Worm (Caenorhabditis elegans) whole organism, L3 larva: ENCODE measurements around the gene ccdc-149.

Source experiments
- R02D3.7 ChIP-seq: fragments of 150-350 bp; optimal IDR thresholded peaks from 2 replicates; lab custom pipeline; 2014; ENCODE audit warnings: missing biosample characterization, missing genetic modification characterization
- ZK546.5 ChIP-seq: sonication (generic microtip); optimal IDR thresholded peaks from 2 replicates; lab custom pipeline; 2017; ENCODE audit warnings: missing biosample characterization, missing genetic modification characterization
- aly-2 ChIP-seq: fragments of 150-350 bp; optimal IDR thresholded peaks from 2 replicates; lab custom pipeline; 2014; ENCODE audit warnings: missing biosample characterization, missing genetic modification characterization
- ama-1 ChIP-seq: fragments of 150-350 bp; optimal IDR thresholded peaks from 2 replicates; lab custom pipeline; 2018
- ceh-16 ChIP-seq: sonication (generic microtip); optimal IDR thresholded peaks from 2 replicates; lab custom pipeline; 2017; ENCODE audit warnings: missing biosample characterization, missing genetic modification characterization
- ceh-28 ChIP-seq: fragments of 150-350 bp; optimal IDR thresholded peaks from 2 replicates; lab custom pipeline; 2014; ENCODE audit warnings: missing biosample characterization, missing genetic modification reagents, missing genetic modification characterization
- ceh-82 ChIP-seq: fragments of 150-350 bp; optimal IDR thresholded peaks from 2 replicates; lab custom pipeline; 2014; ENCODE audit warnings: missing biosample characterization, missing genetic modification characterization
- ceh-9 ChIP-seq: sonication (generic microtip); optimal IDR thresholded peaks from 2 replicates; lab custom pipeline; 2018; ENCODE audit warnings: missing biosample characterization, missing genetic modification characterization
- daf-12 ChIP-seq: fragments of 150-350 bp; optimal IDR thresholded peaks from 2 replicates; lab custom pipeline; 2014; ENCODE audit warnings: missing biosample characterization, missing genetic modification reagents, missing genetic modification characterization
- egl-27 ChIP-seq: sonication (generic microtip); optimal IDR thresholded peaks from 4 replicates; lab custom pipeline; 2017; ENCODE audit warnings: missing biosample characterization, missing genetic modification reagents, missing genetic modification characterization
- egl-5 ChIP-seq: fragments of 150-350 bp; optimal IDR thresholded peaks from 2 replicates; lab custom pipeline; 2017; ENCODE audit warnings: missing biosample characterization, missing genetic modification reagents, missing genetic modification characterization, inconsistent platforms
- elt-1 ChIP-seq: fragments of 150-350 bp; optimal IDR thresholded peaks from 2 replicates; lab custom pipeline; 2014; ENCODE audit warnings: missing biosample characterization, missing genetic modification characterization
- elt-2 ChIP-seq: sonication (generic microtip); optimal IDR thresholded peaks from 2 replicates; lab custom pipeline; 2016; ENCODE audit warnings: missing genetic modification reagents, mild to moderate bottlenecking, missing genetic modification characterization, missing compliant biosample characterization
- elt-3 ChIP-seq, 3 experiments: fragments of 150-350 bp in 1 of 3; sonication (generic microtip) in 2 of 3; optimal IDR thresholded peaks; 2 replicates in 2 of 3; 4 replicates in 1 of 3; lab custom pipeline; 2014 to 2017; ENCODE audit warnings: missing biosample characterization in 3 of 3, missing genetic modification characterization in 3 of 3
- eor-1 ChIP-seq, 2 experiments: fragments of 150-350 bp; optimal IDR thresholded peaks; 2 replicates each; lab custom pipeline; 2014 to 2018; ENCODE audit warnings: missing biosample characterization in 2 of 2, missing genetic modification characterization in 2 of 2
- fkh-10 ChIP-seq: sonication (generic microtip); optimal IDR thresholded peaks from 2 replicates; lab custom pipeline; 2017; ENCODE audit warnings: missing biosample characterization, missing genetic modification reagents, missing genetic modification characterization
- fkh-2 ChIP-seq: fragments of 150-350 bp; optimal IDR thresholded peaks from 2 replicates; lab custom pipeline; 2014; ENCODE audit warnings: missing biosample characterization, missing genetic modification reagents, missing genetic modification characterization
- fos-1 ChIP-seq: fragments of 150-350 bp; optimal IDR thresholded peaks from 2 replicates; lab custom pipeline; 2014; ENCODE audit warnings: missing biosample characterization, missing genetic modification characterization
- hmg-11 ChIP-seq: sonication (generic microtip); optimal IDR thresholded peaks from 2 replicates; lab custom pipeline; 2016; ENCODE audit warnings: missing genetic modification characterization, missing compliant biosample characterization
- jun-1 ChIP-seq: fragments of 150-350 bp; optimal IDR thresholded peaks from 2 replicates; lab custom pipeline; 2014; ENCODE audit warnings: missing biosample characterization, missing genetic modification reagents, missing genetic modification characterization
- lin-15B ChIP-seq: fragments of 150-350 bp; optimal IDR thresholded peaks from 2 replicates; lab custom pipeline; 2014; ENCODE audit warnings: missing biosample characterization, missing genetic modification characterization
- lin-39 ChIP-seq: fragments of 150-350 bp; optimal IDR thresholded peaks from 2 replicates; lab custom pipeline; 2018; ENCODE audit warnings: missing biosample characterization, missing genetic modification reagents, missing genetic modification characterization
- lsy-12 ChIP-seq: sonication (generic microtip); optimal IDR thresholded peaks from 2 replicates; lab custom pipeline; 2016; ENCODE audit warnings: mild to moderate bottlenecking, missing genetic modification characterization, missing compliant biosample characterization
- mdl-1 ChIP-seq: fragments of 150-350 bp; optimal IDR thresholded peaks from 2 replicates; lab custom pipeline; 2014; ENCODE audit warnings: missing biosample characterization, missing genetic modification characterization
- mml-1 ChIP-seq: fragments of 150-350 bp; sonication (generic microtip); optimal IDR thresholded peaks from 3 replicates; lab custom pipeline; 2014; ENCODE audit warnings: missing biosample characterization, missing genetic modification characterization
- nfya-1 ChIP-seq: sonication (generic microtip); optimal IDR thresholded peaks from 2 replicates; lab custom pipeline; 2017; ENCODE audit warnings: missing genetic modification characterization, mild to moderate bottlenecking, missing compliant biosample characterization, antibody characterized with exemption, moderate library complexity; ENCODE audit not compliant: insufficient read depth
- nhr-11 ChIP-seq: fragments of 150-350 bp; optimal IDR thresholded peaks from 2 replicates; lab custom pipeline; 2014; ENCODE audit warnings: missing biosample characterization, missing genetic modification characterization
- nhr-12 ChIP-seq: fragments of 150-350 bp; optimal IDR thresholded peaks from 2 replicates; lab custom pipeline; 2014; ENCODE audit warnings: missing biosample characterization, missing genetic modification characterization
- nhr-23 ChIP-seq: fragments of 150-350 bp; optimal IDR thresholded peaks from 2 replicates; lab custom pipeline; 2014; ENCODE audit warnings: missing biosample characterization, missing genetic modification reagents, missing genetic modification characterization
- nhr-237 ChIP-seq: fragments of 150-350 bp; optimal IDR thresholded peaks from 2 replicates; lab custom pipeline; 2014; ENCODE audit warnings: missing biosample characterization, missing genetic modification characterization
- nhr-25 ChIP-seq: sonication (generic microtip); optimal IDR thresholded peaks from 2 replicates; lab custom pipeline; 2017; ENCODE audit warnings: missing biosample characterization, missing genetic modification characterization
- nhr-28 ChIP-seq: fragments of 150-350 bp; optimal IDR thresholded peaks from 2 replicates; lab custom pipeline; 2014; ENCODE audit warnings: missing biosample characterization, missing genetic modification characterization
- nhr-67 ChIP-seq: fragments of 150-350 bp; optimal IDR thresholded peaks from 2 replicates; lab custom pipeline; 2014; ENCODE audit warnings: missing biosample characterization, missing genetic modification characterization
- nhr-76 ChIP-seq: fragments of 150-350 bp; sonication (generic microtip); optimal IDR thresholded peaks from 5 replicates; lab custom pipeline; 2014; ENCODE audit warnings: missing biosample characterization, missing genetic modification characterization
- nhr-77 ChIP-seq: fragments of 150-350 bp; optimal IDR thresholded peaks from 2 replicates; lab custom pipeline; 2014; ENCODE audit warnings: missing biosample characterization, missing genetic modification characterization
- pha-4 ChIP-seq: fragments of 150-350 bp; optimal IDR thresholded peaks from 2 replicates; lab custom pipeline; 2014; ENCODE audit warnings: missing biosample characterization, missing genetic modification reagents, missing genetic modification characterization
- pqm-1 ChIP-seq: fragments of 150-350 bp; optimal IDR thresholded peaks from 2 replicates; lab custom pipeline; 2017; ENCODE audit warnings: missing biosample characterization, missing genetic modification characterization, inconsistent platforms
- sea-2 ChIP-seq: fragments of 150-350 bp; sonication (generic microtip); optimal IDR thresholded peaks from 4 replicates; lab custom pipeline; 2014; ENCODE audit warnings: missing biosample characterization, missing genetic modification reagents, missing genetic modification characterization
- skn-1 ChIP-seq: fragments of 150-350 bp; optimal IDR thresholded peaks from 2 replicates; lab custom pipeline; 2014; ENCODE audit warnings: missing biosample characterization, missing genetic modification characterization
- snpc-4 ChIP-seq: fragments of 150-350 bp; optimal IDR thresholded peaks from 2 replicates; lab custom pipeline; 2014; ENCODE audit warnings: missing biosample characterization, missing genetic modification characterization
- tbx-2 ChIP-seq: sonication (generic microtip); optimal IDR thresholded peaks from 2 replicates; lab custom pipeline; 2016; ENCODE audit warnings: mild to moderate bottlenecking, missing genetic modification characterization, missing compliant biosample characterization
- unc-62 ChIP-seq: fragments of 150-350 bp; sonication (generic microtip); optimal IDR thresholded peaks from 4 replicates; lab custom pipeline; 2014; ENCODE audit warnings: missing biosample characterization, missing genetic modification reagents, missing genetic modification characterization
- zag-1 ChIP-seq: fragments of 150-350 bp; optimal IDR thresholded peaks from 2 replicates; lab custom pipeline; 2014; ENCODE audit warnings: missing biosample characterization, missing genetic modification characterization
- ztf-11 ChIP-seq: fragments of 150-350 bp; optimal IDR thresholded peaks from 2 replicates; lab custom pipeline; 2014; ENCODE audit warnings: missing biosample characterization, missing genetic modification characterization
- ztf-4 ChIP-seq: fragments of 150-350 bp; optimal IDR thresholded peaks from 2 replicates; lab custom pipeline; 2014; ENCODE audit warnings: missing biosample characterization, missing genetic modification characterization

Gene ccdc-149

DNA sequence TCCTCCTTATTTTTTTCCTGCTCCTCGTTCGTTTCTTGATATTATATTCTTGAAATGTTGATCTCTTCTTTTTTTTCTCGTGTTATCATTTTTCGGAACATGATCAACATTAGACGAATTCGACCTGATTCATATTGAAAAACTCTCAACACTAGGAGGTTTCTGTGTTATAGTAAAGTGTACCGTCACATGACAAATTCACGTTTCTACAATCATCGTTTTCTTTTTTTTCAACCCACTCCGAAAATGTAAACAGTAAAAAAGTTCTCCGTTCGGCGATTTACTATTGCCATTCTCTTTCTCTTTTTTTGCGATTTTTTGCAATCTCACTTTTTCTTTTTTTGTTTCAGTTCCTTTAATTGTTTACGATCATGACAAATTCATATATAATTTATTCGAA is 39.8 kb downstream of the ccdc-149 start:
- TF ChIP-seq nhr-28 (no peak), nhr-23 (tag; lab: Kevin White, UChicago) (peak; percentile 19), pha-4 (tag; lab: Kevin White, UChicago) (peak; percentile 99)

- peak; percentile 35 for TF ChIP-seq mdl-1 (tag; lab: Kevin White, UChicago)
- peak; percentile 45 for TF ChIP-seq pqm-1 (tag; lab: Kevin White, UChicago)
- TF ChIP-seq nhr-25 (tag; lab: Kevin White, UChicago): peak; percentile 12
- peak; percentile 38 for TF ChIP-seq elt-1
- TF ChIP-seq egl-5 (tag; lab: Kevin White, UChicago): peak; percentile 74
- TF ChIP-seq nhr-11 (tag; lab: Kevin White, UChicago): no peak
- no peak for TF ChIP-seq lsy-12 (tag; lab: Kevin White, UChicago)
- no peak for TF ChIP-seq ceh-9
- TF ChIP-seq jun-1 (tag; lab: Kevin White, UChicago): peak; percentile 33
- TF ChIP-seq elt-2 (tag; lab: Kevin White, UChicago): peak; percentile 87
- no peak for TF ChIP-seq lin-15B (tag; lab: Kevin White, UChicago)
- TF ChIP-seq nhr-77: no peak
- no peak for TF ChIP-seq nhr-76 (tag; lab: Kevin White, UChicago)
- peak; percentile 5 for TF ChIP-seq snpc-4 (tag; lab: Kevin White, UChicago)
- peak; percentile 17 for TF ChIP-seq nfya-1 (tag; lab: Kevin White, UChicago)
- TF ChIP-seq nhr-12 (tag; lab: Kevin White, UChicago): no peak
- TF ChIP-seq pha-4 (tag; lab: Kevin White, UChicago): peak; percentile 49
- TF ChIP-seq, all 47 proteins: peak for 10
These were observed 41.7 kb downstream of the ccdc-149 start for ce11 chrX:11469600-11469999.

DNA sequence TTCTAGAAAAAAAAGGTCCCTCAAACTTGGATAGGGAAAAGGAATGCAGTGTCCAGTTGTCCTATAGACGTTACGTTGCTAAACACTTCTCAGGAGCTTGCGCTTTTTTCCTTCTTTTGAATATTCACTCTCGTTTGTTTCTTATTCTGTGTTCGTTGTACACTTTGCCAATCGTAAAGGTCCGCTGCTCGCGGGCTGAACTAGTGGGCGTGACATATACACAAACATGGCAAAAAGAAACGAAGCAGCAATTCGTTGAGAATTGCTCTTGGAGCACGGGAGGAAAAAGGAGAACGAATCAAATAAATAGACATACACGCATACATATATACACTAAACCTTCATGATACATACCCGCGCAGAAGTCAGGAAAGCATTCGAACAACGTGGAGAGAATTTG is 42.4 kb downstream of the ccdc-149 start:
- peak; percentile 66 for TF ChIP-seq ama-1
- no peak for TF ChIP-seq egl-5 (tag; lab: Kevin White, UChicago)
- TF ChIP-seq nfya-1 (tag; lab: Kevin White, UChicago): peak; percentile 54
- no peak for TF ChIP-seq daf-12 (tag; lab: Kevin White, UChicago)

DNA sequence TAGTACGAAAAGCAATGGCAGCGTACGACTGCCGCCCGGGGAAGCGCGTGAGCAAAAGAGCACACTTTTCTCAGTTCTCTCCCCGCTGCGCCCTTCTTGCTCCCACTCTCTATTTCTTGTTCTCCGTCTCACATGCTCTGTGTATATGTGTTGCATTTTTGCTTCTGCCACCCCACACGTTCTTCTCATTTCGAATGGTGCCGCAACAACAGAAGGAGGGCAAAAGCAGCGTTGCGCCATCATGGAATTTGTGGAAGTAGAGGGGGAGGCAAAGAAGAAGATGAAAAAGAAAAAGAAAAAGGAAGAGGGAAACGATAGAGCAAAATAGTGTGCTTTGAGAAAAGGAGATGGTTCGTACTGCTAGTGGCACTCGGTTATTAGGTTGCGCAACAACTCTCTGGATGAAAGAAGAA is 43.9 kb downstream of the ccdc-149 start:
- TF ChIP-seq tbx-2 (tag; lab: Kevin White, UChicago): peak; percentile 53
- TF ChIP-seq daf-12 (tag; lab: Kevin White, UChicago): no peak
- TF ChIP-seq ceh-82: no peak
- no peak for TF ChIP-seq nhr-237 (tag; lab: Kevin White, UChicago)
- TF ChIP-seq nhr-11 (tag; lab: Kevin White, UChicago): peak; percentile 12
- TF ChIP-seq nhr-77: no peak
- TF ChIP-seq aly-2 (tag; lab: Kevin White, UChicago): no peak
- peak; percentile 90 for TF ChIP-seq lin-39 (tag; lab: Kevin White, UChicago)
- no peak for TF ChIP-seq elt-1
- TF ChIP-seq elt-2 (tag; lab: Kevin White, UChicago): peak; percentile 49
- TF ChIP-seq unc-62 (GFP tag; lab: Kevin White, UChicago): peak; percentile 29
- no peak for TF ChIP-seq nhr-23 (tag; lab: Kevin White, UChicago)
- no peak for TF ChIP-seq ceh-9
- TF ChIP-seq eor-1 (tag; optimal IDR thresholded peaks at IDR 0.05; lab: Kevin White, UChicago): no peak
- TF ChIP-seq pqm-1 (tag; lab: Kevin White, UChicago): peak; percentile 25
- TF ChIP-seq mdl-1 (tag; lab: Kevin White, UChicago): peak; percentile 67
- peak; percentile 37 for TF ChIP-seq pha-4 (tag; lab: Kevin White, UChicago)
- no peak for TF ChIP-seq ceh-16 (tag; lab: Kevin White, UChicago)
- no peak for TF ChIP-seq sea-2 (GFP tag; lab: Kevin White, UChicago)
- no peak for TF ChIP-seq nhr-25 (tag; lab: Kevin White, UChicago)
- TF ChIP-seq lsy-12 (tag; lab: Kevin White, UChicago): peak; percentile 8
- no peak for TF ChIP-seq nhr-67 (tag; lab: Kevin White, UChicago)
- TF ChIP-seq ztf-4 (tag; lab: Kevin White, UChicago): peak; percentile 60
- peak; percentile 32 for TF ChIP-seq hmg-11
- peak; percentile 89 for TF ChIP-seq nfya-1 (tag; lab: Kevin White, UChicago)
- TF ChIP-seq fkh-2 (tag; lab: Kevin White, UChicago): peak; percentile 10
- TF ChIP-seq ceh-28 (tag; lab: Kevin White, UChicago): no peak
- TF ChIP-seq nhr-76 (tag; lab: Kevin White, UChicago): no peak
- peak; percentile 30 for TF ChIP-seq egl-5 (tag; lab: Kevin White, UChicago)
- TF ChIP-seq skn-1 (tag; lab: Kevin White, UChicago): peak; percentile 56
- TF ChIP-seq elt-3 (tag; optimal IDR thresholded peaks at IDR 0.05; lab: Kevin White, UChicago): no peak
- TF ChIP-seq fos-1 (tag; lab: Kevin White, UChicago): no peak
- TF ChIP-seq lin-15B (tag; lab: Kevin White, UChicago): peak; percentile 13
- peak; percentile 65 for TF ChIP-seq snpc-4 (tag; lab: Kevin White, UChicago)
- TF ChIP-seq mml-1 (tag; lab: Kevin White, UChicago): no peak
- TF ChIP-seq egl-27 (tag; lab: Kevin White, UChicago): peak; percentile 29
- TF ChIP-seq fkh-10 (GFP tag; lab: Kevin White, UChicago): peak; percentile 77
- TF ChIP-seq ztf-11 (tag; lab: Kevin White, UChicago): no peak
- TF ChIP-seq ZK546.5 (tag; lab: Kevin White, UChicago): no peak
- TF ChIP-seq ama-1: peak; percentile 20
- no peak for TF ChIP-seq R02D3.7 (tag; lab: Kevin White, UChicago)
- TF ChIP-seq zag-1 (tag; lab: Kevin White, UChicago): no peak
- no peak for TF ChIP-seq nhr-28
